Worm (Caenorhabditis elegans) whole organism, midembryonic: Measurements from ENCODE around the gene F54B3.4.

ENCODE experiments used
- T22C8.4 ChIP-seq: fragments of 200-800 bp; sonication (Bioruptor generic); IDR thresholded peaks from 2 replicates; pipeline ENCODE4 v1.3.6; 2022; ENCODE audit warnings: missing genetic modification characterization, missing compliant biosample characterization
- cog-1 ChIP-seq: sonication (generic microtip); optimal IDR thresholded peaks from 2 replicates; lab custom pipeline; 2016; ENCODE audit warnings: missing genetic modification characterization, missing compliant biosample characterization
- flt-1 ChIP-seq: fragments of 200-800 bp; sonication (Bioruptor generic); IDR thresholded peaks from 2 replicates; pipeline ENCODE4 v1.3.6; 2022; ENCODE audit warnings: missing genetic modification characterization, missing compliant biosample characterization
- klf-2 ChIP-seq: fragments of 200-800 bp; sonication (Bioruptor generic); conservative IDR thresholded peaks from 2 replicates; pipeline ENCODE4 v1.3.6; 2022; ENCODE audit warnings: missing genetic modification reagents, missing genetic modification characterization, missing compliant biosample characterization
- med-1 ChIP-seq: sonication (generic microtip); optimal IDR thresholded peaks from 2 replicates; lab custom pipeline; 2017; ENCODE audit warnings: missing genetic modification characterization, mild to moderate bottlenecking, missing compliant biosample characterization, antibody characterized with exemption, missing genetic modification reagents; ENCODE audit not compliant: insufficient read depth
- ref-1 ChIP-seq: fragments of 200-800 bp; sonication (Bioruptor generic); conservative IDR thresholded peaks from 2 replicates; pipeline ENCODE4 v1.3.6; 2022; ENCODE audit warnings: missing genetic modification reagents, missing genetic modification characterization, missing compliant biosample characterization
- tab-1 ChIP-seq: fragments of 200-800 bp; sonication (Bioruptor generic); IDR thresholded peaks from 2 replicates; pipeline ENCODE4 v1.3.6; 2022; ENCODE audit warnings: missing genetic modification characterization, missing compliant biosample characterization
- ztf-23 ChIP-seq: fragments of 200-800 bp; sonication (Bioruptor generic); IDR thresholded peaks from 2 replicates; pipeline ENCODE4 v1.3.6; 2022; ENCODE audit warnings: missing genetic modification reagents, missing genetic modification characterization, missing compliant biosample characterization
- ztf-29 ChIP-seq: fragments of 200-800 bp; sonication (Bioruptor generic); IDR thresholded peaks from 2 replicates; pipeline ENCODE4 v1.3.6; 2022; ENCODE audit warnings: missing genetic modification reagents, missing genetic modification characterization, missing compliant biosample characterization

F54B3.4 gene

ce11 chrII:10239595-10239994 is 31.4 kb downstream of the F54B3.4 start, which contains the start of gene mec-15:
TSS of gene mec-15 (minus strand) at chrII:10239695.
- TF ChIP-seq ztf-29 (GFP tag; lab: Robert Waterston, UW) (no peak), ref-1 (GFP tag; lab: Robert Waterston, UW) (no peak), cog-1 (no peak), med-1 (GFP tag; lab: Kevin White, UChicago) (no peak), klf-2 (GFP tag; lab: Robert Waterston, UW) (no peak), tab-1 (GFP tag; lab: Robert Waterston, UW) (no peak), T22C8.4 (GFP tag; lab: Robert Waterston, UW) (no peak), ztf-23 (GFP tag; lab: Robert Waterston, UW) (no peak), flt-1 (GFP tag; lab: Robert Waterston, UW) (no peak)

ce11 chrII:10234398-10234797 is 36.6 kb downstream of the F54B3.4 start, which contains the start of gene ubxn-5:
TSS of gene ubxn-5 (minus strand) at chrII:10234498.
- TF ChIP-seq tab-1 (GFP tag; lab: Robert Waterston, UW): no peak
- no peak for TF ChIP-seq cog-1
- TF ChIP-seq flt-1 (GFP tag; lab: Robert Waterston, UW): no peak
- no peak for TF ChIP-seq ref-1 (GFP tag; lab: Robert Waterston, UW)
- no peak for TF ChIP-seq ztf-29 (GFP tag; lab: Robert Waterston, UW)
- TF ChIP-seq med-1 (GFP tag; lab: Kevin White, UChicago): no peak
- no peak for TF ChIP-seq klf-2 (GFP tag; lab: Robert Waterston, UW)
- TF ChIP-seq ztf-23 (GFP tag; lab: Robert Waterston, UW): no peak
- no peak for TF ChIP-seq T22C8.4 (GFP tag; lab: Robert Waterston, UW)

DNA sequence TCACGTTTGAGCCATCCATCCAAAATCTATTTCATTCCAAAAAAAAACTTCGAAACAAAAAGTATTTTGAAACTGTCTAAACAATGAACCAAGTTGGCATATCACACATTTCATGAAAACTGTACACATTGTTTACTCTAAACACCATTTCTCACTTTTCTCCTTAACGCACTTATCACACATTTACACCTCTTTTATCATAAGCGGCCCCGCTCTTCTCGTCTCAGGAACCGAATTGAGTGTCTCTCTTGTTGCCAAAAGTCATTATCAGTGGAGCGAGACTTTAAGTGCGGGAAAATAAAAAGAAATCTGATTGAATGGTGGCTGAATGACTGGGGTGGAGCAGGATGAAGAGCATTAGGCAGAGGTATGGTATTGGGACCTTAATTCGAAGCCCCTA is 39.1 kb downstream of the F54B3.4 start:
- no peak for TF ChIP-seq tab-1 (GFP tag; lab: Robert Waterston, UW)
- no peak for TF ChIP-seq ztf-29 (GFP tag; lab: Robert Waterston, UW)
- no peak for TF ChIP-seq klf-2 (GFP tag; lab: Robert Waterston, UW)
- no peak for TF ChIP-seq flt-1 (GFP tag; lab: Robert Waterston, UW)
- no peak for TF ChIP-seq ref-1 (GFP tag; lab: Robert Waterston, UW)

DNA sequence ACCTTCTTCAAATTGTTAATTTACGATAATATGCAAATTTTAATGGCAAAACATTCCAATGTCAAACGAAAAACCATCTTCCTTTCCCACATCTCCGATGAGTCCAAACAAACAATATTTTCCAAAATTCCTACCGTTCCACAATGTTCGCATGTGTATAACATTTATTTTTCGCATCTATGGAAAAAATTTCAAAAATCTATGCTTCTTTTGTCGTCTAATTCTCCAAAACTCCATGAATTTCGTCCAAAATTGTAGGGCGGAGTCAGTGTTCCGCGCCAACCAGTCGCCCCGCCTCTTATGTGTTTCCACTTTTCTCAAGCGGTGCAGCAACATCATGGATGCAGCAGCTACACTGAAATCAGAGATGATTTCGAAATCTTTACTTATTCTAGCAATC is 40.0 kb downstream of the F54B3.4 start, which contains the start of gene T01E8.8:
T01E8.8 (plus strand) TSS at position 301 of the 400 bp plus-strand sequence.
- TF ChIP-seq flt-1 (GFP tag; lab: Robert Waterston, UW) (no peak), ztf-29 (GFP tag; lab: Robert Waterston, UW) (no peak), ref-1 (GFP tag; lab: Robert Waterston, UW) (no peak), tab-1 (GFP tag; lab: Robert Waterston, UW) (no peak), T22C8.4 (GFP tag; lab: Robert Waterston, UW) (no peak), ztf-23 (GFP tag; lab: Robert Waterston, UW) (no peak), cog-1 (no peak), med-1 (GFP tag; lab: Kevin White, UChicago) (no peak), klf-2 (GFP tag; lab: Robert Waterston, UW) (no peak)

- TF ChIP-seq ztf-29 (GFP tag; lab: Robert Waterston, UW) (no peak), ztf-23 (GFP tag; lab: Robert Waterston, UW) (no peak), flt-1 (GFP tag; lab: Robert Waterston, UW) (no peak), T22C8.4 (GFP tag; lab: Robert Waterston, UW) (no peak), ref-1 (GFP tag; lab: Robert Waterston, UW) (no peak), med-1 (GFP tag; lab: Kevin White, UChicago) (no peak), cog-1 (no peak), klf-2 (GFP tag; lab: Robert Waterston, UW) (no peak), tab-1 (GFP tag; lab: Robert Waterston, UW) (no peak)
Measured at ce11 chrII:10227030-10227429, 44.0 kb downstream of the F54B3.4 start, which contains the start of gene srh-135. TSS of gene srh-135 (minus strand) at chrII:10227130.

DNA sequence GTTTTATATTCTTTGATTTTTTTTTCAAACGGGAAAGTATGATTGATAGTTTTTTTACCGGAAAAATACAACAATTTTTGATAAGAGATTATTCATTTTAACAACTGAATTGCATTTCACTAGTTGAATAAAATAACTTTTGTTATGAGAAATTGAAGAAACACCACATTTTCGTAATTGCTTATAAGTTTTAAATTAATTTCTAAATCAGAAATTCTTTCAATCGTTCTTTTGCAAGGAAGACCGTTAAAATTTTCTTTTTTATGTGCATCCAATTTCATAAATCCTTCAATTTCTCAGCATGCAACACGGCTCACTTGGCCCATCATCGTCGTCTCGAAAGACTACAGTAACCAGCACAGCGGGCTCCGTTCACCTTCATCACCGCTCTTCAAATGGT is 48.4 kb downstream of the F54B3.4 start, which contains the start of gene plc-3:
plc-3 (plus strand) TSS at position 301 of the 400 bp plus-strand sequence.
- TF ChIP-seq ref-1 (GFP tag; lab: Robert Waterston, UW) (no peak), flt-1 (GFP tag; lab: Robert Waterston, UW) (no peak), klf-2 (GFP tag; lab: Robert Waterston, UW) (no peak), tab-1 (GFP tag; lab: Robert Waterston, UW) (no peak), cog-1 (no peak), med-1 (GFP tag; lab: Kevin White, UChicago) (no peak), ztf-23 (GFP tag; lab: Robert Waterston, UW) (no peak), ztf-29 (GFP tag; lab: Robert Waterston, UW) (no peak), T22C8.4 (GFP tag; lab: Robert Waterston, UW) (no peak)

DNA sequence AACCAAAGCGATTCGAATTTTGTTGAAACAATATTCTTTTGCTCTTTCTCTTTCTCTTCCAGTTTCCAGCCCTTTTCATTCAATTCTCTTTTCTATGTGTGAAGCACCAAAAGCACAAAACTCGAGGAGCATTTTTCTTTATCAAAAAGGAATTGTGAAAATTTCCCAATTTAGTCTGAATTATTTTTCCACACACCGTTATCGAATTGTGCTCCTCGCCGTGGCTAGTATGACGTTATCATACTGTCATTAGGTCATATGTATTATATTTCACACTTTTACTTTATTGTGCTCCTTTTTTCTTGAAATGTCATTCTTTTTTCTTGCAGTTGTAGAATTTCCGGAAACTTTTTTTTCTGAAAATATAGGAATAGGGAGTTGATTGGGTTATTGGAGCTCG is 49.4 kb downstream of the F54B3.4 start:
- TF ChIP-seq ref-1 (GFP tag; lab: Robert Waterston, UW) (no peak), tab-1 (GFP tag; lab: Robert Waterston, UW) (no peak), T22C8.4 (GFP tag; lab: Robert Waterston, UW) (no peak), ztf-29 (GFP tag; lab: Robert Waterston, UW) (no peak), med-1 (GFP tag; lab: Kevin White, UChicago) (no peak), klf-2 (GFP tag; lab: Robert Waterston, UW) (no peak), flt-1 (GFP tag; lab: Robert Waterston, UW) (no peak), ztf-23 (GFP tag; lab: Robert Waterston, UW) (no peak), cog-1 (no peak)

DNA sequence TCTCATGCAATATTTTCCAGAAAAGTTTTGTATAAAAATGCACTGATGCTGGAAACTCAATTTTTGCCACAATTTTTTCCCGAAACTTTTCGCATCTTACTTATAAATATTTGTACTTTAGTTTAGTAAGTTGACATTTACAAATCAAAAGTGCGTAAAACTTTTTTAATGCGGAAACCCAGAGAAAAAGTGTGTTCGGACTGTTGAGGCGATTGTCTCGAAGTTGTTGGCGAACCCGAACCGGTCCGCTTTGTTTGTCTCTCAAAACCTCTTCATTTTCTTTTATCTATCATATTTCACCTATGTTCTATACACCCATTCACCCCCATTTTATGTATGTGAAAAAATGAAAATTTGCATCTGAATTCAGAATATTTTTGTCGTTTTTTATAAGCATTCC is 50.4 kb downstream of the F54B3.4 start:
- no peak for TF ChIP-seq med-1 (GFP tag; lab: Kevin White, UChicago)
- no peak for TF ChIP-seq klf-2 (GFP tag; lab: Robert Waterston, UW)
- no peak for TF ChIP-seq T22C8.4 (GFP tag; lab: Robert Waterston, UW)
- TF ChIP-seq tab-1 (GFP tag; lab: Robert Waterston, UW): no peak
- TF ChIP-seq flt-1 (GFP tag; lab: Robert Waterston, UW): no peak
- TF ChIP-seq ztf-23 (GFP tag; lab: Robert Waterston, UW): no peak
- no peak for TF ChIP-seq ref-1 (GFP tag; lab: Robert Waterston, UW)
- no peak for TF ChIP-seq cog-1
- no peak for TF ChIP-seq ztf-29 (GFP tag; lab: Robert Waterston, UW)
